Worm (Caenorhabditis elegans) whole organism, midembryonic: ENCODE results near the gene spe-43.

ENCODE experiments used
- med-1 ChIP-seq: sonication (generic microtip); optimal IDR thresholded peaks from 2 replicates; lab custom pipeline; 2017; ENCODE audit warnings: missing genetic modification characterization, mild to moderate bottlenecking, missing compliant biosample characterization, antibody characterized with exemption, missing genetic modification reagents; ENCODE audit not compliant: insufficient read depth
- tab-1 ChIP-seq: fragments of 200-800 bp; sonication (Bioruptor generic); IDR thresholded peaks from 2 replicates; pipeline ENCODE4 v1.3.6; 2022; ENCODE audit warnings: missing genetic modification characterization, missing compliant biosample characterization

DNA sequence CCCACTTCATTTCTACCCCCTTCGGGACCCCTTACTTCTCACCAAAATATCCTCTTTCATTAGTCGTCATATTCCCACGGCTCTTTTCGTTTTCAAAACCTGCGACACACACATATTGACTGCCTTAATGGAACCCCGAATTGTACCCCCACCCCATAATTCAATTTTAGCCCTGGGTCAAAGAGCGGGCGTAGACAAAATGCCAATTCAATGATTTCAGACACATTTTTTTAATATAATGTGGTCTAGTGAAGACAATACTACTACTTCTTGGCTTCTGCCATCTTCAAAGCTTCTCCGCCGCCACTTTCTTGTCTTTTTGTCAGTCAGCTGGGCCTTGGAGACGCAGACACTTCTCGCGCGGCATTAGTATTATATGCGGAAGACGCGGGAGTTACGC, 14.4 kb downstream of the spe-43 start:
- TF ChIP-seq tab-1 (GFP tag; lab: Robert Waterston, UW) (no peak), med-1 (GFP tag; lab: Kevin White, UChicago) (no peak)
